Fruit fly (Drosophila melanogaster) whole organism, embryonic: ENCODE results near the gene InR.

ENCODE experiments used
- B-H2 ChIP-seq: fragments of 200-800 bp; sonication (Bioruptor generic); optimal IDR thresholded peaks from 2 replicates; lab custom pipeline; 2018; ENCODE audit warnings: missing biosample characterization, mild to moderate bottlenecking, missing genetic modification characterization
- CG10431 ChIP-seq: fragments of 200-800 bp; sonication (Bioruptor generic); optimal IDR thresholded peaks from 3 replicates; lab custom pipeline; 2018; ENCODE audit warnings: missing biosample characterization, mild to moderate bottlenecking, missing genetic modification characterization
- CG11456 ChIP-seq: fragments of 200-800 bp; sonication (Bioruptor generic); IDR thresholded peaks from 3 replicates; pipeline ENCODE4 v1.3.6; 2022; ENCODE audit warnings: missing biosample characterization, missing genetic modification characterization
- CG1233 ChIP-seq: fragments of 200-800 bp; sonication (Bioruptor generic); optimal IDR thresholded peaks from 4 replicates; lab custom pipeline; 2018; ENCODE audit warnings: missing biosample characterization, mild to moderate bottlenecking, missing genetic modification characterization
- CG14014 ChIP-seq: fragments of 200-800 bp; sonication (Bioruptor generic); IDR thresholded peaks from 2 replicates; pipeline ENCODE4 v1.3.6; 2022; ENCODE audit warnings: missing biosample characterization, missing genetic modification characterization
- CG14441 ChIP-seq: fragments of 200-800 bp; sonication (Bioruptor generic); IDR thresholded peaks from 2 replicates; pipeline ENCODE4 v1.3.6; 2022; ENCODE audit warnings: missing biosample characterization, missing genetic modification characterization
- CG14667 ChIP-seq: fragments of 200-800 bp; sonication (Bioruptor generic); IDR thresholded peaks from 2 replicates; pipeline ENCODE4 v1.3.6; 2022; ENCODE audit warnings: missing biosample characterization, missing genetic modification characterization
- CG15269 ChIP-seq: fragments of 200-800 bp; sonication (Bioruptor generic); optimal IDR thresholded peaks from 2 replicates; lab custom pipeline; 2018; ENCODE audit warnings: missing biosample characterization, mild to moderate bottlenecking, missing genetic modification characterization, moderate library complexity
- CG15601 ChIP-seq: fragments of 200-800 bp; sonication (Bioruptor generic); optimal IDR thresholded peaks from 3 replicates; lab custom pipeline; 2019; ENCODE audit warnings: missing biosample characterization, mild to moderate bottlenecking, missing genetic modification characterization, moderate library complexity
- CG18262 ChIP-seq: fragments of 200-800 bp; optimal IDR thresholded peaks from 3 replicates; lab custom pipeline; 2019; ENCODE audit warnings: missing biosample characterization, mild to moderate bottlenecking, missing genetic modification characterization, moderate library complexity
- CG18476 ChIP-seq: fragments of 200-800 bp; sonication (Bioruptor generic); optimal IDR thresholded peaks from 2 replicates; lab custom pipeline; 2016; ENCODE audit warnings: missing biosample characterization, mild to moderate bottlenecking, missing genetic modification characterization
- CG3281 ChIP-seq: fragments of 200-800 bp; sonication (Bioruptor generic); optimal IDR thresholded peaks from 3 replicates; lab custom pipeline; 2017; ENCODE audit warnings: missing biosample characterization, mild to moderate bottlenecking, missing genetic modification characterization
- CG34224 ChIP-seq: fragments of 200-800 bp; sonication (Bioruptor generic); IDR thresholded peaks from 3 replicates; pipeline ENCODE4 v1.3.6; 2022; ENCODE audit warnings: missing biosample characterization, missing genetic modification characterization; ENCODE audit not compliant: partially characterized antibody
- CG4328 ChIP-seq: fragments of 200-800 bp; sonication (Bioruptor generic); optimal IDR thresholded peaks from 3 replicates; lab custom pipeline; 2017; ENCODE audit warnings: missing biosample characterization, missing genetic modification reagents, missing genetic modification characterization
- CG8281 ChIP-seq: fragments of 200-800 bp; sonication (Bioruptor generic); optimal IDR thresholded peaks from 2 replicates; lab custom pipeline; 2018; ENCODE audit warnings: missing biosample characterization, mild to moderate bottlenecking, missing genetic modification characterization, moderate library complexity
- CG8359 ChIP-seq: fragments of 200-800 bp; sonication (Bioruptor generic); optimal IDR thresholded peaks from 2 replicates; lab custom pipeline; 2017; ENCODE audit warnings: missing biosample characterization, mild to moderate bottlenecking, missing genetic modification characterization, borderline replicate concordance
- CG8388 ChIP-seq: fragments of 200-800 bp; sonication (Bioruptor generic); optimal IDR thresholded peaks from 2 replicates; lab custom pipeline; 2019; ENCODE audit warnings: missing biosample characterization, mild to moderate bottlenecking, missing genetic modification characterization, moderate library complexity
- Deaf1 ChIP-seq: fragments of 200-800 bp; optimal IDR thresholded peaks from 3 replicates; lab custom pipeline; 2019; ENCODE audit warnings: missing biosample characterization, mild to moderate bottlenecking, missing genetic modification characterization, moderate library complexity
- E2f1 ChIP-seq: fragments of 200-800 bp; sonication (Bioruptor generic); IDR thresholded peaks from 2 replicates; pipeline ENCODE4 v1.3.6; 2022; ENCODE audit warnings: missing biosample characterization, missing genetic modification characterization
- HLH3B ChIP-seq: fragments of 200-800 bp; sonication (Bioruptor generic); IDR thresholded peaks from 2 replicates; pipeline ENCODE4 v1.3.6; 2022; ENCODE audit warnings: missing biosample characterization, missing genetic modification characterization
- HmgZ ChIP-seq: fragments of 200-800 bp; sonication (Bioruptor generic); optimal IDR thresholded peaks from 2 replicates; lab custom pipeline; 2018; ENCODE audit warnings: missing biosample characterization, mild to moderate bottlenecking, missing genetic modification characterization
- Lim3 ChIP-seq: fragments of 200-800 bp; sonication (Bioruptor generic); IDR thresholded peaks from 2 replicates; pipeline ENCODE4 v1.3.6; 2022; ENCODE audit warnings: missing biosample characterization, missing genetic modification characterization
- MBD-R2 ChIP-seq: fragments of 200-800 bp; sonication (Bioruptor generic); IDR thresholded peaks from 2 replicates; pipeline ENCODE4 v1.3.6; 2022; ENCODE audit warnings: missing biosample characterization, missing genetic modification characterization
- Max ChIP-seq: fragments of 200-800 bp; sonication (Bioruptor generic); optimal IDR thresholded peaks from 2 replicates; lab custom pipeline; 2016; ENCODE audit warnings: missing biosample characterization, mild to moderate bottlenecking, missing genetic modification characterization
- Sox102F ChIP-seq: fragments of 200-800 bp; sonication (Bioruptor generic); optimal IDR thresholded peaks from 2 replicates; lab custom pipeline; 2018; ENCODE audit warnings: missing biosample characterization, mild to moderate bottlenecking, missing genetic modification characterization, moderate library complexity
- abd-A ChIP-seq: fragments of 200-800 bp; sonication (Bioruptor generic); optimal IDR thresholded peaks from 3 replicates; lab custom pipeline; 2019; ENCODE audit warnings: missing biosample characterization, mild to moderate bottlenecking, missing genetic modification characterization, moderate library complexity
- ap ChIP-seq: fragments of 200-800 bp; sonication (Bioruptor generic); IDR thresholded peaks from 2 replicates; pipeline ENCODE4 v1.3.6; 2022; ENCODE audit warnings: missing biosample characterization, missing genetic modification characterization
- ase ChIP-seq: fragments of 200-800 bp; sonication (Bioruptor generic); IDR thresholded peaks from 3 replicates; pipeline ENCODE4 v1.3.6; 2022; ENCODE audit warnings: missing biosample characterization, missing genetic modification characterization
- bbx ChIP-seq: fragments of 200-800 bp; sonication (Bioruptor generic); IDR thresholded peaks from 2 replicates; pipeline ENCODE4 v1.3.6; 2022; ENCODE audit warnings: missing biosample characterization, missing genetic modification characterization; ENCODE audit not compliant: partially characterized antibody
- bigmax ChIP-seq: fragments of 200-800 bp; sonication (Bioruptor generic); optimal IDR thresholded peaks from 2 replicates; lab custom pipeline; 2018; ENCODE audit warnings: missing biosample characterization, mild to moderate bottlenecking, missing genetic modification characterization
- cato ChIP-seq: fragments of 200-800 bp; sonication (Bioruptor generic); optimal IDR thresholded peaks from 2 replicates; lab custom pipeline; 2016; ENCODE audit warnings: missing biosample characterization, missing genetic modification characterization, borderline replicate concordance
- chm ChIP-seq: fragments of 200-800 bp; sonication (Bioruptor generic); IDR thresholded peaks from 2 replicates; pipeline ENCODE4 v1.3.6; 2022; ENCODE audit warnings: missing biosample characterization, missing genetic modification characterization
- ci ChIP-seq: fragments of 200-800 bp; sonication (Bioruptor generic); IDR thresholded peaks from 3 replicates; pipeline ENCODE4 v1.3.6; 2022; ENCODE audit warnings: missing biosample characterization, missing genetic modification characterization
- cwo ChIP-seq: fragments of 200-800 bp; sonication (Bioruptor generic); optimal IDR thresholded peaks from 3 replicates; lab custom pipeline; 2017; ENCODE audit warnings: missing biosample characterization, missing genetic modification characterization, mild to moderate bottlenecking, moderate library complexity, missing genetic modification reagents
- dysf ChIP-seq: fragments of 200-800 bp; sonication (Bioruptor generic); IDR thresholded peaks from 3 replicates; pipeline ENCODE4 v1.3.6; 2022; ENCODE audit warnings: missing biosample characterization, missing genetic modification characterization
- en ChIP-seq: fragments of 200-800 bp; sonication (Bioruptor generic); optimal IDR thresholded peaks from 2 replicates; lab custom pipeline; 2016; ENCODE audit warnings: missing biosample characterization, missing genetic modification characterization
- ken ChIP-seq: fragments of 200-800 bp; sonication (Bioruptor generic); IDR thresholded peaks from 3 replicates; pipeline ENCODE4 v1.3.6; 2022; ENCODE audit warnings: missing biosample characterization, missing genetic modification characterization
- mirr ChIP-seq: fragments of 200-800 bp; sonication (Bioruptor generic); optimal IDR thresholded peaks from 3 replicates; lab custom pipeline; 2018; ENCODE audit warnings: missing biosample characterization, mild to moderate bottlenecking, missing genetic modification characterization
- nau ChIP-seq: fragments of 200-800 bp; sonication (Bioruptor generic); optimal IDR thresholded peaks from 3 replicates; lab custom pipeline; 2017; ENCODE audit warnings: missing biosample characterization, mild to moderate bottlenecking, missing genetic modification characterization, missing genetic modification reagents
- pfk ChIP-seq: fragments of 200-800 bp; sonication (Bioruptor generic); optimal IDR thresholded peaks from 2 replicates; lab custom pipeline; 2018; ENCODE audit warnings: missing biosample characterization, mild to moderate bottlenecking, missing genetic modification characterization, moderate library complexity
- psq ChIP-seq: fragments of 200-800 bp; sonication (Bioruptor generic); optimal IDR thresholded peaks from 2 replicates; lab custom pipeline; 2017; ENCODE audit warnings: missing biosample characterization, missing genetic modification characterization
- sd ChIP-seq: fragments of 200-800 bp; sonication (Bioruptor generic); optimal IDR thresholded peaks from 3 replicates; lab custom pipeline; 2018; ENCODE audit warnings: missing biosample characterization, mild to moderate bottlenecking, missing genetic modification characterization, moderate library complexity
- sens ChIP-seq: fragments of 200-800 bp; sonication (Bioruptor generic); peaks from one replicate; lab custom pipeline; 2016; ENCODE audit warnings: missing biosample characterization, missing genetic modification characterization
- sens-2 ChIP-seq: fragments of 200-800 bp; sonication (Bioruptor generic); IDR thresholded peaks from 2 replicates; pipeline ENCODE4 v1.3.6; 2022; ENCODE audit warnings: missing biosample characterization, missing genetic modification characterization
- stc ChIP-seq: fragments of 200-800 bp; sonication (Bioruptor generic); IDR thresholded peaks from 2 replicates; pipeline ENCODE4 v1.3.6; 2022; ENCODE audit warnings: missing biosample characterization, missing genetic modification characterization
- sug ChIP-seq: fragments of 200-800 bp; optimal IDR thresholded peaks from 2 replicates; lab custom pipeline; 2019; ENCODE audit warnings: missing biosample characterization, mild to moderate bottlenecking, missing genetic modification characterization, moderate library complexity
- vnd ChIP-seq: fragments of 200-800 bp; sonication (Bioruptor generic); IDR thresholded peaks from 3 replicates; pipeline ENCODE4 v1.3.6; 2022; ENCODE audit warnings: missing biosample characterization, missing genetic modification characterization; ENCODE audit not compliant: partially characterized antibody
- zf30C ChIP-seq: fragments of 200-800 bp; sonication (Bioruptor generic); optimal IDR thresholded peaks from 3 replicates; lab custom pipeline; 2018; ENCODE audit warnings: missing biosample characterization, mild to moderate bottlenecking, missing genetic modification characterization

InR gene

dm6 chr3R:21629373-21630145, 10.4 kb upstream of the InR start (continued):
- TF ChIP-seq B-H2 (GFP tag; lab: Kevin White, UChicago), result peak; percentile 14
- TF ChIP-seq CG18476 (GFP tag; lab: Kevin White, UChicago), result no peak
- peak; percentile 53; the same call in 1 of the 2 replicates for TF ChIP-seq chm (GFP tag; lab: Robert Waterston, UW)
- peak; percentile 40; the same call in 1 of the 2 replicates for TF ChIP-seq CG14441 (GFP tag; lab: Robert Waterston, UW)
- peak; percentile 46 for TF ChIP-seq cwo (GFP tag; lab: Kevin White, UChicago)
- no peak for TF ChIP-seq cato (GFP tag; lab: Kevin White, UChicago)
- TF ChIP-seq stc (GFP tag; lab: Robert Waterston, UW), result 0 out of 2 replicates have a peak, but pooled peaks have one; percentile 20
- TF ChIP-seq CG15601 (tag; lab: Kevin White, UChicago), result peak; percentile 50
- peak; percentile 68 for TF ChIP-seq sens (GFP tag; lab: Kevin White, UChicago)
- peak; percentile 14 for TF ChIP-seq nau
- peak; percentile 95 for TF ChIP-seq sug (tag; lab: Kevin White, UChicago)
- TF ChIP-seq CG8281, result peak; percentile 44
- peak; percentile 7 for TF ChIP-seq CG8388 (GFP tag; lab: Kevin White, UChicago)
- TF ChIP-seq MBD-R2 (GFP tag; lab: Robert Waterston, UW), result no peak
- TF ChIP-seq Sox102F, result no peak
- TF ChIP-seq CG8359 (GFP tag; lab: Kevin White, UChicago), result peak; percentile 7
- TF ChIP-seq psq (GFP tag; lab: Kevin White, UChicago), result peak; percentile 29
- 0 out of 2 replicates have a peak, but pooled peaks have one; percentile 11 for TF ChIP-seq ap (GFP tag; lab: Robert Waterston, UW)
- no peak for TF ChIP-seq dysf (GFP tag; lab: Robert Waterston, UW)
- TF ChIP-seq CG15269, result peak; percentile 7
- TF ChIP-seq CG14014 (GFP tag; lab: Robert Waterston, UW), result peak; percentile 45; the same call in 1 of the 2 replicates
- peak; percentile 16 for TF ChIP-seq CG10431 (GFP tag; lab: Kevin White, UChicago)
- no peak for TF ChIP-seq Max
- TF ChIP-seq vnd (GFP tag; lab: Robert Waterston, UW), result no peak
- peak; percentile 10 for TF ChIP-seq CG1233 (GFP tag; lab: Kevin White, UChicago)
- TF ChIP-seq CG3281 (GFP tag; lab: Kevin White, UChicago), result peak; percentile 19
- TF ChIP-seq ci, result peak; percentile 61; the same call in 2 of the 3 replicates
- no peak for TF ChIP-seq bigmax (GFP tag; lab: Kevin White, UChicago)
- peak; percentile 6 for TF ChIP-seq pfk
- TF ChIP-seq HmgZ (tag; lab: Kevin White, UChicago), result peak; percentile 59
- peak; percentile 56 for TF ChIP-seq CG4328
- TF ChIP-seq Lim3, result no peak
- peak; percentile 21; the same call in 1 of the 2 replicates for TF ChIP-seq bbx
- TF ChIP-seq CG18262, result peak; percentile 2
- 0 out of 3 replicates have a peak, but pooled peaks have one; percentile 6 for TF ChIP-seq ken
- peak; percentile 56 for TF ChIP-seq mirr (GFP tag; lab: Kevin White, UChicago)
- TF ChIP-seq ase (GFP tag; lab: Robert Waterston, UW), result 0 out of 3 replicates have a peak, but pooled peaks have one; percentile 24
- TF ChIP-seq CG11456, result 0 out of 3 replicates have a peak, but pooled peaks have one; percentile 35
- TF ChIP-seq abd-A (tag; lab: Kevin White, UChicago), result peak; percentile 16
- no peak for TF ChIP-seq en (GFP tag; lab: Kevin White, UChicago)
- TF ChIP-seq CG34224, result no peak
- no peak for TF ChIP-seq sens-2
- TF ChIP-seq zf30C, result peak; percentile 13
- TF ChIP-seq E2f1 (GFP tag; lab: Robert Waterston, UW), result 0 out of 2 replicates have a peak, but pooled peaks have one; percentile 24
- TF ChIP-seq CG14667 (GFP tag; lab: Robert Waterston, UW), result no peak
- TF ChIP-seq HLH3B (GFP tag; lab: Robert Waterston, UW), result 0 out of 2 replicates have a peak, but pooled peaks have one; percentile 14
- TF ChIP-seq Deaf1 (tag; lab: Kevin White, UChicago), result no peak
- TF ChIP-seq sd, result peak; percentile 45
